Fruit fly (Drosophila melanogaster) whole organism, wandering third instar larva: ENCODE measurements around the gene gNacalpha.

Experiments used
- Abd-B ChIP-seq: fragments of >200 bp; optimal IDR thresholded peaks from 2 replicates; lab custom pipeline; 2017; ENCODE audit warnings: missing biosample characterization, missing genetic modification characterization
- CG32264 ChIP-seq: fragments of 200-800 bp; sonication (Bioruptor generic); optimal IDR thresholded peaks from 2 replicates; lab custom pipeline; 2016; ENCODE audit warnings: missing biosample characterization, missing genetic modification characterization
- CG9705 ChIP-seq: fragments of 200-800 bp; sonication (Bioruptor generic); optimal IDR thresholded peaks from 2 replicates; lab custom pipeline; 2018; ENCODE audit warnings: missing biosample characterization, mild to moderate bottlenecking, missing genetic modification characterization
- CrebA ChIP-seq: fragments of 200-800 bp; sonication (Bioruptor generic); optimal IDR thresholded peaks from 2 replicates; lab custom pipeline; 2016; ENCODE audit warnings: missing biosample characterization, mild to moderate bottlenecking, missing genetic modification characterization, borderline replicate concordance
- Dfd ChIP-seq: fragments of >200 bp; optimal IDR thresholded peaks from 2 replicates; lab custom pipeline; 2017; ENCODE audit warnings: missing biosample characterization, missing genetic modification characterization
- Dif ChIP-seq: fragments of 200-275, 200-300 bp; sonication (Bioruptor generic); optimal IDR thresholded peaks from 2 replicates; lab custom pipeline; 2018; ENCODE audit warnings: missing biosample characterization, missing genetic modification characterization; ENCODE audit not compliant: partially characterized antibody
- GATAd ChIP-seq: sonication (Bioruptor generic); optimal IDR thresholded peaks from 2 replicates; lab custom pipeline; 2016; ENCODE audit warnings: missing biosample characterization, missing genetic modification characterization
- HLH106 ChIP-seq: fragments of 200-800 bp; optimal IDR thresholded peaks from 3 replicates; lab custom pipeline; 2019; ENCODE audit warnings: missing biosample characterization, mild to moderate bottlenecking, missing genetic modification characterization, moderate library complexity
- Hnf4 ChIP-seq: fragments of 200-800 bp; sonication (Bioruptor generic); optimal IDR thresholded peaks from 2 replicates; lab custom pipeline; 2016; ENCODE audit warnings: missing biosample characterization, mild to moderate bottlenecking, missing genetic modification characterization
- Hr78 ChIP-seq: fragments of >200 bp; optimal IDR thresholded peaks from 2 replicates; lab custom pipeline; 2017; ENCODE audit warnings: missing biosample characterization, missing genetic modification characterization
- Hr83 ChIP-seq: fragments of 200-300 bp; sonication (Bioruptor generic); optimal IDR thresholded peaks from 2 replicates; lab custom pipeline; 2016; ENCODE audit warnings: missing biosample characterization, mild to moderate bottlenecking, missing genetic modification characterization, moderate library complexity; ENCODE audit not compliant: poor library complexity, severe bottlenecking
- Jra ChIP-seq: sonication (Bioruptor generic); optimal IDR thresholded peaks from 2 replicates; lab custom pipeline; 2016; ENCODE audit warnings: missing biosample characterization, missing genetic modification characterization
- Mio ChIP-seq: sonication (Bioruptor generic); optimal IDR thresholded peaks from 2 replicates; lab custom pipeline; 2016; ENCODE audit warnings: missing biosample characterization, missing genetic modification characterization
- Myc ChIP-seq: fragments of >200 bp; optimal IDR thresholded peaks from 2 replicates; lab custom pipeline; 2017
- N ChIP-seq: fragments of >200 bp; optimal IDR thresholded peaks from 2 replicates; lab custom pipeline; 2018; ENCODE audit warnings: missing biosample characterization, missing external identifiers, missing genetic modification characterization
- OdsH ChIP-seq: fragments of 200-800 bp; sonication (Bioruptor generic); optimal IDR thresholded peaks from 2 replicates; lab custom pipeline; 2016; ENCODE audit warnings: missing biosample characterization, mild to moderate bottlenecking, missing genetic modification characterization
- Rel ChIP-seq, 2 experiments: fragments of 200-800 bp; sonication (Bioruptor generic) in 1 of 2; optimal IDR thresholded peaks; 2 replicates in 1 of 2; 3 replicates in 1 of 2; lab custom pipeline; 2016 to 2019; ENCODE audit warnings: mild to moderate bottlenecking in 2 of 2, missing biosample characterization in 2 of 2, missing genetic modification characterization in 2 of 2, moderate library complexity in 1 of 2
- Sp1 ChIP-seq: fragments of 200-800 bp; sonication (Bioruptor generic); optimal IDR thresholded peaks from 3 replicates; lab custom pipeline; 2019; ENCODE audit warnings: missing biosample characterization, mild to moderate bottlenecking, missing genetic modification characterization, moderate library complexity
- Vsx2 ChIP-seq: fragments of 200-300, 225-300 bp; sonication (Bioruptor generic); optimal IDR thresholded peaks from 2 replicates; lab custom pipeline; 2018; ENCODE audit warnings: missing biosample characterization, missing genetic modification characterization; ENCODE audit not compliant: partially characterized antibody
- br ChIP-seq: fragments of 200-800 bp; sonication (Bioruptor generic); optimal IDR thresholded peaks from 2 replicates; lab custom pipeline; 2016; ENCODE audit warnings: missing biosample characterization, missing genetic modification characterization
- brk ChIP-seq: fragments of 200-800 bp; sonication (Bioruptor generic); optimal IDR thresholded peaks from 2 replicates; lab custom pipeline; 2016; ENCODE audit warnings: missing biosample characterization, mild to moderate bottlenecking, missing genetic modification characterization
- dl ChIP-seq, 2 experiments: fragments of 175-275, 200-275 bp in 1 of 2; fragments of 200-275 bp in 1 of 2; sonication (Bioruptor generic); optimal IDR thresholded peaks; lab custom pipeline; 2018; ENCODE audit warnings: mild to moderate bottlenecking in 2 of 2, missing biosample characterization in 2 of 2, missing genetic modification characterization in 2 of 2, moderate library complexity in 2 of 2; ENCODE audit not compliant: partially characterized antibody in 2 of 2, insufficient read depth in 1 of 2
- dmrt93B ChIP-seq: fragments of 200-800 bp; sonication (Bioruptor generic); optimal IDR thresholded peaks from 2 replicates; lab custom pipeline; 2018; ENCODE audit warnings: missing biosample characterization, mild to moderate bottlenecking, missing genetic modification characterization
- dsf ChIP-seq: sonication (Bioruptor generic); optimal IDR thresholded peaks from 2 replicates; lab custom pipeline; 2016; ENCODE audit warnings: missing biosample characterization, missing genetic modification characterization, borderline replicate concordance
- ey ChIP-seq: fragments of 200-800 bp; sonication (Bioruptor generic); optimal IDR thresholded peaks from 2 replicates; lab custom pipeline; 2016; ENCODE audit warnings: missing biosample characterization, missing genetic modification characterization
- foxo ChIP-seq, 2 experiments: fragments of 200-800 bp; sonication (Bioruptor generic); optimal IDR thresholded peaks; 2 replicates in 1 of 2; 3 replicates in 1 of 2; lab custom pipeline; 2016 to 2017; ENCODE audit warnings: missing biosample characterization in 2 of 2, missing genetic modification characterization in 2 of 2
- fru ChIP-seq: fragments of 200-800 bp; sonication (Bioruptor generic); optimal IDR thresholded peaks from 3 replicates; lab custom pipeline; 2016; ENCODE audit warnings: missing biosample characterization, mild to moderate bottlenecking, missing genetic modification characterization
- h ChIP-seq: fragments of 200-800 bp; sonication (Bioruptor generic); optimal IDR thresholded peaks from 3 replicates; lab custom pipeline; 2016; ENCODE audit warnings: missing biosample characterization, mild to moderate bottlenecking, missing genetic modification characterization
- jim ChIP-seq: fragments of 175-275, 200-325 bp; sonication (Bioruptor generic); optimal IDR thresholded peaks from 2 replicates; lab custom pipeline; 2016; ENCODE audit warnings: missing biosample characterization, mild to moderate bottlenecking, missing genetic modification characterization
- lola ChIP-seq: fragments of >200 bp; optimal IDR thresholded peaks from 2 replicates; lab custom pipeline; 2017; ENCODE audit warnings: missing biosample characterization, missing genetic modification characterization
- pan ChIP-seq: fragments of >200 bp; optimal IDR thresholded peaks from 2 replicates; lab custom pipeline; 2017
- psq ChIP-seq: fragments of 200-800 bp; sonication (Bioruptor generic); optimal IDR thresholded peaks from 3 replicates; lab custom pipeline; 2017; ENCODE audit warnings: missing biosample characterization, mild to moderate bottlenecking, missing genetic modification characterization, moderate library complexity
- rgr ChIP-seq: fragments of 200-800 bp; sonication (Bioruptor generic); optimal IDR thresholded peaks from 3 replicates; lab custom pipeline; 2016; ENCODE audit warnings: missing biosample characterization, mild to moderate bottlenecking, missing genetic modification characterization
- sage ChIP-seq: fragments of 200-800 bp; sonication (Bioruptor generic); optimal IDR thresholded peaks from 2 replicates; lab custom pipeline; 2016; ENCODE audit warnings: missing biosample characterization, mild to moderate bottlenecking, missing genetic modification characterization
- sv ChIP-seq: fragments of 200-800 bp; sonication (Bioruptor generic); optimal IDR thresholded peaks from 3 replicates; lab custom pipeline; 2016; ENCODE audit warnings: missing biosample characterization, missing genetic modification characterization
- tai ChIP-seq: sonication (Bioruptor generic); optimal IDR thresholded peaks from 2 replicates; lab custom pipeline; 2016; ENCODE audit warnings: missing biosample characterization, missing genetic modification characterization
- usp ChIP-seq: fragments of >200 bp; optimal IDR thresholded peaks from 2 replicates; lab custom pipeline; 2017; ENCODE audit warnings: missing biosample characterization, missing genetic modification characterization
- woc ChIP-seq: sonication (Bioruptor generic); optimal IDR thresholded peaks from 2 replicates; lab custom pipeline; 2016; ENCODE audit warnings: missing biosample characterization, mild to moderate bottlenecking, missing genetic modification characterization

Gene gNacalpha

dm6 chr2L:1056631-1057030 is 19.6 kb downstream of the gNacalpha start:
- TF ChIP-seq sage (GFP tag; lab: Kevin White, UChicago), result no peak
- TF ChIP-seq N, result no peak
- TF ChIP-seq Mio, result no peak
- TF ChIP-seq Abd-B, result no peak
- TF ChIP-seq CrebA (GFP tag; lab: Kevin White, UChicago), result no peak
- TF ChIP-seq dl (GFP tag; optimal IDR thresholded peaks at IDR 0.05; lab: Kevin White, UChicago; ENCODE audit: insufficient read depth in 1 of 2, partially characterized antibody in 2 of 2), result no peak
- no peak for TF ChIP-seq psq (GFP tag; lab: Kevin White, UChicago)
- TF ChIP-seq lola, result no peak
- no peak for TF ChIP-seq HLH106 (tag; lab: Kevin White, UChicago)
- TF ChIP-seq woc, result no peak
- no peak for TF ChIP-seq pan (lab: Kevin White, UChicago)
- no peak for TF ChIP-seq Dfd
- no peak for TF ChIP-seq dsf
- no peak for TF ChIP-seq fru (GFP tag; lab: Kevin White, UChicago)
- no peak for TF ChIP-seq br (GFP tag; lab: Kevin White, UChicago)
- no peak for TF ChIP-seq usp (GFP tag; lab: Kevin White, UChicago)
- TF ChIP-seq, all 38 proteins: peak for 0

DNA sequence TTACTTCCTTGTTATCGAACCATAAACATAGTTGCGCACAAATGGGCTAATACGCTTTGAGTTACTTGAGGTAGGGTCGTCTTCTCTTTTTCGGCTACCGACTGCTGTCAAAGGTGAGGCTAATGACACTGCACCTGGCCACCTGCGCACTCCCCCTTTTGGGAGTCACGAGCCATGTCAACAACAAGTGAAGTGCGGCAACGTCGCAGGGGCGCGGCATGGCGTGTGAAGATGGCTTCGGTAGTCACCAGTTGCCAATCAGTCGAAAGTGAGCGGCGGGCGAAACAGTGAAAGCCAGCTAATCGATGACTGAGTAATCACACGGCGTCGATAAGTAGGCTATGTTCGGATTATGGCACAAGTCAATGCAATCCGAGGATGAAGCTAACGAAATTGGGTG is 20.5 kb downstream of the gNacalpha start:
- TF ChIP-seq Dfd (no peak), tai (no peak), Myc (lab: Kevin White, UChicago) (no peak), Abd-B (no peak), sage (GFP tag; lab: Kevin White, UChicago) (no peak), jim (GFP tag; lab: Kevin White, UChicago) (no peak), foxo (GFP tag; optimal IDR thresholded peaks at IDR 0.05; lab: Kevin White, UChicago) (no peak), OdsH (GFP tag; lab: Kevin White, UChicago) (no peak), N (no peak), woc (no peak), Sp1 (GFP tag; lab: Kevin White, UChicago) (no peak)

DNA sequence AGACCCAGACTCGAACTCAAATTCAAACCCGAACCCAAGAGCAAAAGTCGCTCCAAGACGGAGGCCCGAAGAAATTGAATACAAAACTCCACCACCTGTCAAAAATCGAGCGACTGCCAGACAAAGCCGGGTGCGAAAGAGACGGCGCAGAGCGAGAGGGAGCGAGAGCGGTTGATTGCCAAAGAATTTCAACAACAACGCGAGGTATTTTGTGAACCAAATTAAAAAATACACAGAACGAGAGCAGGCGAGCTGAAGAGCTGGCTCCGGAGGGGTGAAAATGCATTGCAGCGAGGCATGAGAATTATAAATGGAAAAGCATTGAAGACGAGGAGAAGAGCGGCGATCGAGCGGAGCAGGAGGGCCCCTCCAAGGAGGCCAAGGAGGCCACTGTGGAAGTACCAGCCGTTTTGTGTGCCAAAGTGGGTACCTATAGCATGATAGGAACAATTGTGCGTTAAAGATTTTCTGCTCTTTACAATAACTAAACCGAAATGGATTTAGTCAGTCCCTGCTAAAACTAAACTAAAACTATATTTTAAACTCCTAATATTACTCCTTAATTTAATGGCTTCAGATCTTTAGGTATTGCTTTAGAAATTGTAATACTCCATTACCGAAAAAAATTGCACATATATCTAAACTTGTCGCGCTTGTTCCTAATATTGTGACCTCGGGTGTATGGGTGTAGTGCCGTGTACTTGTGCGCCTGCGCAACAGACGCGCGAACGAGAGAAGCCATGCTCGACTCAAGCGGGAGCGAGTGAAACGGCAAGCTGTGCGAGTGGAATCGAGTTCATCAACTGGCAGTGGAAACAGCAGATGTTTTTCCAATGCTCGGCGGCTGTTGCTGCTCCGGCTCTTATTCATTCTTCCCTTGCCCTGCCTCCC is 25.7 kb downstream of the gNacalpha start:
- TF ChIP-seq brk (GFP tag; lab: Kevin White, UChicago) (peak; percentile 74), dl (GFP tag; optimal IDR thresholded peaks at IDR 0.05; lab: Kevin White, UChicago; ENCODE audit: insufficient read depth in 1 of 2, partially characterized antibody in 2 of 2) (peak in 1 of 2 experiments; percentile 15), CG9705 (peak; percentile 86), psq (GFP tag; lab: Kevin White, UChicago) (peak; percentile 69), sage (GFP tag; lab: Kevin White, UChicago) (no peak), Mio (no peak), OdsH (GFP tag; lab: Kevin White, UChicago) (peak; percentile 71), Abd-B (no peak), br (GFP tag; lab: Kevin White, UChicago) (peak; percentile 79), usp (GFP tag; lab: Kevin White, UChicago) (no peak), dmrt93B (peak; percentile 74), pan (lab: Kevin White, UChicago) (no peak), N (no peak), sv (GFP tag; lab: Kevin White, UChicago) (peak; percentile 3), Rel (GFP tag; optimal IDR thresholded peaks at IDR 0.05; lab: Kevin White, UChicago) (peak; percentile 26), Rel (tag; optimal IDR thresholded peaks at IDR 0.05; lab: Kevin White, UChicago) (peak; percentile 36), fru (GFP tag; lab: Kevin White, UChicago) (peak; percentile 85), Hr83 (GFP tag; lab: Kevin White, UChicago) (peak; percentile 50), GATAd (no peak), lola (no peak), jim (GFP tag; lab: Kevin White, UChicago) (no peak), ey (GFP tag; lab: Kevin White, UChicago) (peak; percentile 83), woc (peak; percentile 87), Dfd (no peak), tai (no peak), foxo (GFP tag; optimal IDR thresholded peaks at IDR 0.05; lab: Kevin White, UChicago) (peak in 1 of 2 experiments; percentile 82), Dif (no peak), dsf (no peak), Vsx2 (GFP tag; lab: Kevin White, UChicago) (peak; percentile 60), Hr78 (GFP tag; lab: Kevin White, UChicago) (no peak), Jra (GFP tag; lab: Kevin White, UChicago) (peak; percentile 37), rgr (peak; percentile 66), Sp1 (GFP tag; lab: Kevin White, UChicago) (peak; percentile 82), HLH106 (tag; lab: Kevin White, UChicago) (peak; percentile 87), Hnf4 (GFP tag; lab: Kevin White, UChicago) (peak; percentile 43), Myc (lab: Kevin White, UChicago) (no peak), h (peak; percentile 82), CrebA (GFP tag; lab: Kevin White, UChicago) (no peak), CG32264 (GFP tag; lab: Kevin White, UChicago) (peak; percentile 57)
